Worm (Caenorhabditis elegans) whole organism, L1 larva: ENCODE data around the gene F32D8.13.

ENCODE experiments used
- aly-2 ChIP-seq: fragments of 150-350 bp; optimal IDR thresholded peaks from 2 replicates; lab custom pipeline; 2014; ENCODE audit warnings: missing biosample characterization, missing genetic modification characterization
- ceh-82 ChIP-seq, 3 experiments: fragments of 150-350 bp in 1 of 3; sonication (generic microtip) in 2 of 3; optimal IDR thresholded peaks; 2 replicates each; lab custom pipeline; 2014 to 2017; ENCODE audit warnings: missing biosample characterization in 3 of 3, missing genetic modification characterization in 3 of 3
- ces-1 ChIP-seq: fragments of 150-350 bp; optimal IDR thresholded peaks from 2 replicates; lab custom pipeline; 2014; ENCODE audit warnings: missing biosample characterization, missing genetic modification reagents, missing genetic modification characterization
- fkh-10 ChIP-seq: sonication (generic microtip); optimal IDR thresholded peaks from 2 replicates; lab custom pipeline; 2017; ENCODE audit warnings: missing biosample characterization, missing genetic modification reagents, missing genetic modification characterization
- fkh-4 ChIP-seq: sonication (generic microtip); optimal IDR thresholded peaks from 2 replicates; lab custom pipeline; 2016; ENCODE audit warnings: missing compliant biosample characterization, missing genetic modification characterization, borderline replicate concordance
- lir-3 ChIP-seq: sonication (generic microtip); optimal IDR thresholded peaks from 2 replicates; lab custom pipeline; 2016; ENCODE audit warnings: mild to moderate bottlenecking, missing genetic modification characterization, moderate library complexity, missing compliant biosample characterization; ENCODE audit not compliant: poor library complexity
- mdl-1 ChIP-seq, 2 experiments: fragments of 150-350 bp; optimal IDR thresholded peaks; 2 replicates each; lab custom pipeline; 2014 to 2017; ENCODE audit warnings: missing biosample characterization in 2 of 2, missing genetic modification characterization in 2 of 2, inconsistent platforms in 1 of 2
- nhr-237 ChIP-seq: fragments of 150-350 bp; optimal IDR thresholded peaks from 2 replicates; lab custom pipeline; 2014; ENCODE audit warnings: missing biosample characterization, missing genetic modification characterization
- nhr-90 ChIP-seq: sonication (generic microtip); optimal IDR thresholded peaks from 2 replicates; lab custom pipeline; 2016; ENCODE audit warnings: mild to moderate bottlenecking, missing genetic modification characterization, missing compliant biosample characterization; ENCODE audit not compliant: poor library complexity
- pqm-1 ChIP-seq: sonication (generic microtip); optimal IDR thresholded peaks from 3 replicates; lab custom pipeline; 2017; ENCODE audit warnings: missing biosample characterization, missing genetic modification characterization
- unc-62 ChIP-seq: fragments of 150-350 bp; optimal IDR thresholded peaks from 2 replicates; lab custom pipeline; 2014; ENCODE audit warnings: missing biosample characterization, missing genetic modification reagents, missing genetic modification characterization
- zag-1 ChIP-seq: fragments of 150-350 bp; optimal IDR thresholded peaks from 2 replicates; lab custom pipeline; 2014; ENCODE audit warnings: missing biosample characterization, missing genetic modification characterization

DNA sequence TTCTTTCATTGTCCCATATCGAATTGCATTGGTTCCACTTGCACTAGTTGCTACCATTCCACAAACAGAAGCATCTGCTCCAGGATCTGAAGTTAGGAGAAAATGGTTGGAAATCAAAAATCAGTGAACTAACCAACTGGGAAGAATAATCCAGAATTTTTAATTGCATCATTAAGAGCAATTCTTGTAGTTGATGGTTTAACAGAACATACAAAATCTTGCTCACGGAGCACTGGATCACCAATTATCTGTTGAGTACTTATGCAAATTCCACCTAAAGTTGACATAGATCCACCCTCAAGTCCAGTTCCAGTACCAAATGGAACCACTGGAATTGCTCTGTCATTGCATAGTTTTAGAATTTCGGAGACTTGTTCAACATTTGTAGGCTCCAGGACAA, 6.6 kb downstream of the F32D8.13 start:
- TF ChIP-seq ces-1 (GFP tag; lab: Kevin White, UChicago), result no peak
- TF ChIP-seq lir-3 (tag; lab: Kevin White, UChicago), result no peak
- TF ChIP-seq aly-2, result no peak
- TF ChIP-seq nhr-90 (tag; lab: Kevin White, UChicago), result no peak
- no peak for TF ChIP-seq mdl-1 (tag; optimal IDR thresholded peaks at IDR 0.05; lab: Kevin White, UChicago)
- TF ChIP-seq zag-1 (tag; lab: Kevin White, UChicago), result no peak
- TF ChIP-seq fkh-4 (tag; lab: Kevin White, UChicago), result no peak
- no peak for TF ChIP-seq pqm-1 (tag; lab: Kevin White, UChicago)
- no peak for TF ChIP-seq ceh-82 (tag; optimal IDR thresholded peaks at IDR 0.05; lab: Kevin White, UChicago)
- TF ChIP-seq unc-62, result no peak
- TF ChIP-seq nhr-237, result no peak
- no peak for TF ChIP-seq fkh-10
